Fruit fly (Drosophila melanogaster) whole organism, embryonic: ENCODE results near the gene CG33784.

Experiments used
- Asciz ChIP-seq: fragments of 200-800 bp; sonication (Bioruptor generic); optimal IDR thresholded peaks from 2 replicates; lab custom pipeline; 2017; ENCODE audit warnings: missing biosample characterization, mild to moderate bottlenecking, missing genetic modification characterization, missing genetic modification reagents
- Bteb2 ChIP-seq: fragments of 200-800 bp; sonication (Bioruptor generic); optimal IDR thresholded peaks from 2 replicates; lab custom pipeline; 2016; ENCODE audit warnings: missing biosample characterization, missing genetic modification characterization
- CG10654 ChIP-seq: fragments of 200-800 bp; sonication (Bioruptor generic); optimal IDR thresholded peaks from 2 replicates; lab custom pipeline; 2016; ENCODE audit warnings: missing biosample characterization, missing genetic modification characterization
- CG12391 ChIP-seq: fragments of 200-800 bp; sonication (Bioruptor generic); optimal IDR thresholded peaks from 3 replicates; lab custom pipeline; 2018; ENCODE audit warnings: missing biosample characterization, mild to moderate bottlenecking, missing genetic modification characterization, moderate library complexity
- CG12659 ChIP-seq: fragments of 200-800 bp; sonication (Bioruptor generic); optimal IDR thresholded peaks from 3 replicates; lab custom pipeline; 2017; ENCODE audit warnings: mild to moderate bottlenecking, missing biosample characterization, missing genetic modification reagents, missing genetic modification characterization
- CG12769 ChIP-seq: fragments of 200-800 bp; sonication (Bioruptor generic); optimal IDR thresholded peaks from 2 replicates; lab custom pipeline; 2019; ENCODE audit warnings: missing biosample characterization, mild to moderate bottlenecking, missing genetic modification characterization, moderate library complexity
- CG14667 ChIP-seq: fragments of 200-800 bp; sonication (Bioruptor generic); IDR thresholded peaks from 2 replicates; pipeline ENCODE4 v1.3.6; 2022; ENCODE audit warnings: missing biosample characterization, missing genetic modification characterization
- CG15601 ChIP-seq: fragments of 200-800 bp; sonication (Bioruptor generic); optimal IDR thresholded peaks from 3 replicates; lab custom pipeline; 2019; ENCODE audit warnings: missing biosample characterization, mild to moderate bottlenecking, missing genetic modification characterization, moderate library complexity
- CG1603 ChIP-seq: fragments of 200-800 bp; sonication (Bioruptor generic); optimal IDR thresholded peaks from 2 replicates; lab custom pipeline; 2019; ENCODE audit warnings: missing biosample characterization, mild to moderate bottlenecking, missing genetic modification characterization, moderate library complexity
- CG18262 ChIP-seq: fragments of 200-800 bp; optimal IDR thresholded peaks from 3 replicates; lab custom pipeline; 2019; ENCODE audit warnings: missing biosample characterization, mild to moderate bottlenecking, missing genetic modification characterization, moderate library complexity
- CG18619 ChIP-seq: fragments of 200-800 bp; sonication (Bioruptor generic); optimal IDR thresholded peaks from 3 replicates; lab custom pipeline; 2017; ENCODE audit warnings: missing biosample characterization, mild to moderate bottlenecking, missing genetic modification characterization
- CG2120 ChIP-seq: fragments of 200-800 bp; sonication (Bioruptor generic); optimal IDR thresholded peaks from 3 replicates; lab custom pipeline; 2016; ENCODE audit warnings: missing biosample characterization, missing genetic modification characterization
- CG2712 ChIP-seq: fragments of 200-800 bp; optimal IDR thresholded peaks from 3 replicates; lab custom pipeline; 2019; ENCODE audit warnings: missing biosample characterization, mild to moderate bottlenecking, missing genetic modification characterization, moderate library complexity
- CG2875 ChIP-seq: fragments of 200-800 bp; sonication (Bioruptor generic); optimal IDR thresholded peaks from 2 replicates; lab custom pipeline; 2017; ENCODE audit warnings: missing biosample characterization, mild to moderate bottlenecking, missing genetic modification characterization, missing genetic modification reagents
- CG30403 ChIP-seq: fragments of 200-800 bp; sonication (Bioruptor generic); optimal IDR thresholded peaks from 3 replicates; lab custom pipeline; 2016; ENCODE audit warnings: missing biosample characterization, missing genetic modification characterization
- CG31441 ChIP-seq: fragments of 200-800 bp; sonication (Bioruptor generic); IDR thresholded peaks from 2 replicates; pipeline ENCODE4 v1.3.6; 2022; ENCODE audit warnings: missing biosample characterization, missing genetic modification characterization
- CG4328 ChIP-seq: fragments of 200-800 bp; sonication (Bioruptor generic); optimal IDR thresholded peaks from 3 replicates; lab custom pipeline; 2017; ENCODE audit warnings: missing biosample characterization, missing genetic modification reagents, missing genetic modification characterization
- CG7556 ChIP-seq: fragments of 200-800 bp; sonication (Bioruptor generic); optimal IDR thresholded peaks from 2 replicates; lab custom pipeline; 2017; ENCODE audit warnings: missing biosample characterization, mild to moderate bottlenecking, missing genetic modification characterization
- CG8281 ChIP-seq: fragments of 200-800 bp; sonication (Bioruptor generic); optimal IDR thresholded peaks from 2 replicates; lab custom pipeline; 2018; ENCODE audit warnings: missing biosample characterization, mild to moderate bottlenecking, missing genetic modification characterization, moderate library complexity
- CG8290 ChIP-seq, 3 experiments: fragments of 200-800 bp; sonication (Bioruptor generic); optimal IDR thresholded peaks; 2 replicates each; lab custom pipeline; 2016 to 2019; ENCODE audit warnings: missing biosample characterization in 3 of 3, missing genetic modification characterization in 3 of 3, mild to moderate bottlenecking in 2 of 3, moderate library complexity in 1 of 3
- CoRest ChIP-seq: fragments of 200-800 bp; sonication (Bioruptor generic); optimal IDR thresholded peaks from 3 replicates; lab custom pipeline; 2018; ENCODE audit warnings: missing biosample characterization, mild to moderate bottlenecking, missing genetic modification characterization, moderate library complexity
- Doc3 ChIP-seq: fragments of 200-800 bp; sonication (Bioruptor generic); IDR thresholded peaks from 3 replicates; pipeline ENCODE4 v1.3.6; 2022; ENCODE audit warnings: missing biosample characterization, missing genetic modification characterization; ENCODE audit not compliant: partially characterized antibody
- Ets65A ChIP-seq: fragments of 200-800 bp; sonication (Bioruptor generic); peaks from one replicate; lab custom pipeline; 2016; ENCODE audit warnings: missing biosample characterization, missing genetic modification characterization
- Fer2 ChIP-seq: fragments of 200-800 bp; sonication (Bioruptor generic); optimal IDR thresholded peaks from 2 replicates; lab custom pipeline; 2018; ENCODE audit warnings: missing biosample characterization, mild to moderate bottlenecking, missing genetic modification characterization, moderate library complexity
- HHEX ChIP-seq: fragments of 200-800 bp; sonication (Bioruptor generic); optimal IDR thresholded peaks from 3 replicates; lab custom pipeline; 2017; ENCODE audit warnings: missing biosample characterization, mild to moderate bottlenecking, missing genetic modification characterization, missing genetic modification reagents
- PHDP ChIP-seq: fragments of 200-800 bp; sonication (Bioruptor generic); optimal IDR thresholded peaks from 3 replicates; lab custom pipeline; 2018; ENCODE audit warnings: missing biosample characterization, mild to moderate bottlenecking, missing genetic modification characterization, moderate library complexity
- Pdp1 ChIP-seq, 2 experiments: fragments of 200-800 bp; sonication (Bioruptor generic); optimal IDR thresholded peaks; 3 replicates each; lab custom pipeline; 2016; ENCODE audit warnings: missing biosample characterization in 2 of 2, missing genetic modification characterization in 2 of 2, mild to moderate bottlenecking in 1 of 2, moderate library complexity in 1 of 2
- Sox102F ChIP-seq: fragments of 200-800 bp; sonication (Bioruptor generic); optimal IDR thresholded peaks from 2 replicates; lab custom pipeline; 2018; ENCODE audit warnings: missing biosample characterization, mild to moderate bottlenecking, missing genetic modification characterization, moderate library complexity
- Vsx1 ChIP-seq: fragments of 200-800 bp; sonication (Bioruptor generic); optimal IDR thresholded peaks from 2 replicates; lab custom pipeline; 2017; ENCODE audit warnings: missing biosample characterization, mild to moderate bottlenecking, missing genetic modification characterization, missing genetic modification reagents
- chinmo ChIP-seq: fragments of 200-800 bp; sonication (Bioruptor generic); IDR thresholded peaks from 4 replicates; pipeline ENCODE4 v1.3.6; 2022; ENCODE audit warnings: missing biosample characterization, missing genetic modification characterization; ENCODE audit not compliant: partially characterized antibody
- crc ChIP-seq: fragments of 200-800 bp; sonication (Bioruptor generic); optimal IDR thresholded peaks from 2 replicates; lab custom pipeline; 2016; ENCODE audit warnings: missing biosample characterization, missing genetic modification characterization
- dmrt99B ChIP-seq: fragments of 200-800 bp; sonication (Bioruptor generic); optimal IDR thresholded peaks from 2 replicates; lab custom pipeline; 2018; ENCODE audit warnings: missing biosample characterization, mild to moderate bottlenecking, missing genetic modification characterization, moderate library complexity
- esg ChIP-seq: fragments of 200-800 bp; sonication (Bioruptor generic); conservative IDR thresholded peaks from 2 replicates; pipeline ENCODE4 v1.3.6; 2022; ENCODE audit warnings: missing biosample characterization, missing genetic modification characterization
- eve ChIP-seq, 2 experiments: fragments of >200 bp; optimal IDR thresholded peaks; 2 replicates each; lab custom pipeline; 2017; ENCODE audit warnings: missing biosample characterization in 2 of 2, missing genetic modification characterization in 2 of 2
- kay ChIP-seq: fragments of 200-800 bp; sonication (Bioruptor generic); optimal IDR thresholded peaks from 2 replicates; lab custom pipeline; 2016; ENCODE audit warnings: missing biosample characterization, missing genetic modification characterization
- kni ChIP-seq: fragments of 200-800 bp; sonication (Bioruptor generic); optimal IDR thresholded peaks from 3 replicates; lab custom pipeline; 2017; ENCODE audit warnings: mild to moderate bottlenecking, missing biosample characterization, missing genetic modification reagents, missing genetic modification characterization
- lab ChIP-seq: fragments of 200-800 bp; sonication (Bioruptor generic); optimal IDR thresholded peaks from 3 replicates; lab custom pipeline; 2017; ENCODE audit warnings: missing biosample characterization, missing genetic modification characterization, mild to moderate bottlenecking, moderate library complexity, missing genetic modification reagents
- lilli ChIP-seq: fragments of 200-800 bp; sonication (Bioruptor generic); optimal IDR thresholded peaks from 3 replicates; lab custom pipeline; 2016; ENCODE audit warnings: missing biosample characterization, missing genetic modification characterization
- lmd ChIP-seq: fragments of 200-800 bp; sonication (Bioruptor generic); IDR thresholded peaks from 2 replicates; pipeline ENCODE4 v1.3.6; 2022; ENCODE audit warnings: missing biosample characterization, missing genetic modification characterization
- nerfin-2 ChIP-seq: fragments of 200-800 bp; sonication (Bioruptor generic); IDR thresholded peaks from 2 replicates; pipeline ENCODE4 v1.3.6; 2022; ENCODE audit warnings: missing biosample characterization, missing genetic modification characterization; ENCODE audit not compliant: partially characterized antibody
- nmo ChIP-seq: fragments of 200-800 bp; sonication (Bioruptor generic); optimal IDR thresholded peaks from 2 replicates; lab custom pipeline; 2018; ENCODE audit warnings: missing biosample characterization, mild to moderate bottlenecking, missing genetic modification characterization, moderate library complexity
- pfk ChIP-seq: fragments of 200-800 bp; sonication (Bioruptor generic); optimal IDR thresholded peaks from 2 replicates; lab custom pipeline; 2018; ENCODE audit warnings: missing biosample characterization, mild to moderate bottlenecking, missing genetic modification characterization, moderate library complexity
- phol ChIP-seq: fragments of 200-800 bp; sonication (Bioruptor generic); optimal IDR thresholded peaks from 3 replicates; lab custom pipeline; 2018; ENCODE audit warnings: missing biosample characterization, mild to moderate bottlenecking, missing genetic modification characterization, moderate library complexity
- row ChIP-seq: fragments of 200-800 bp; sonication (Bioruptor generic); IDR thresholded peaks from 3 replicates; pipeline ENCODE4 v1.3.6; 2022; ENCODE audit warnings: missing biosample characterization, missing genetic modification characterization
- run ChIP-seq: fragments of 200-800 bp; sonication (Bioruptor generic); optimal IDR thresholded peaks from 3 replicates; lab custom pipeline; 2018; ENCODE audit warnings: missing biosample characterization, mild to moderate bottlenecking, missing genetic modification characterization
- sd ChIP-seq: fragments of 200-800 bp; sonication (Bioruptor generic); optimal IDR thresholded peaks from 3 replicates; lab custom pipeline; 2018; ENCODE audit warnings: missing biosample characterization, mild to moderate bottlenecking, missing genetic modification characterization, moderate library complexity
- wdn ChIP-seq: fragments of 200-800 bp; sonication (Bioruptor generic); IDR thresholded peaks from 2 replicates; pipeline ENCODE4 v1.3.6; 2022; ENCODE audit warnings: missing biosample characterization, missing genetic modification characterization

The CG33784 gene

dm6 chr3R:10032951-10033720, 34.6 kb upstream of the CG33784 start (continued):
- TF ChIP-seq CG7556 (GFP tag; lab: Kevin White, UChicago) (peak; percentile 13), CG15601 (peak; percentile 1), CG12659 (GFP tag; lab: Kevin White, UChicago) (peak; percentile 11), lmd (GFP tag; lab: Robert Waterston, UW) (no peak), CG1603 (peak; percentile 30), pfk (no peak), Doc3 (no peak), Pdp1 (GFP tag; optimal IDR thresholded peaks at IDR 0.05; lab: Kevin White, UChicago) (peak in 1 of 2 experiments; percentile 87), CG31441 (GFP tag; lab: Robert Waterston, UW) (peak; percentile 48), PHDP (tag; lab: Kevin White, UChicago) (peak; percentile 16), Asciz (no peak), CG8281 (tag; lab: Kevin White, UChicago) (peak; percentile 99), wdn (no peak), row (GFP tag; lab: Robert Waterston, UW) (no peak; the same call in 2 of the 3 replicates), HHEX (GFP tag; lab: Kevin White, UChicago) (no peak), dmrt99B (tag; lab: Kevin White, UChicago) (peak; percentile 20), Fer2 (tag; lab: Kevin White, UChicago) (no peak), CG2712 (tag; lab: Kevin White, UChicago) (peak; percentile 22), CG12769 (peak; percentile 31), chinmo (GFP tag; lab: Robert Waterston, UW) (0 out of 4 replicates have a peak, but pooled peaks have one; percentile 56), Ets65A (GFP tag; lab: Kevin White, UChicago) (peak; percentile 80), CG14667 (no peak), esg (GFP tag; lab: Robert Waterston, UW) (no peak), CG18262 (tag; lab: Kevin White, UChicago) (peak; percentile 31), Sox102F (GFP tag; lab: Kevin White, UChicago) (peak; percentile 54), lab (GFP tag; lab: Kevin White, UChicago) (peak; percentile 30), Bteb2 (GFP tag; lab: Kevin White, UChicago) (no peak), CG10654 (GFP tag; lab: Kevin White, UChicago) (no peak), run (tag; lab: Kevin White, UChicago) (no peak), CG30403 (GFP tag; lab: Kevin White, UChicago) (peak; percentile 12), sd (tag; lab: Kevin White, UChicago) (peak; percentile 15), lilli (no peak), CoRest (tag; lab: Kevin White, UChicago) (peak; percentile 23), phol (tag; lab: Kevin White, UChicago) (peak; percentile 24), eve (GFP tag; optimal IDR thresholded peaks at IDR 0.05; lab: Kevin White, UChicago) (peak in 1 of 2 experiments; percentile 69), CG8290 (GFP tag; optimal IDR thresholded peaks at IDR 0.05; lab: Kevin White, UChicago) (no peak), CG8290 (tag; optimal IDR thresholded peaks at IDR 0.05; lab: Kevin White, UChicago) (peak in 1 of 2 experiments; percentile 11), CG12391 (tag; lab: Kevin White, UChicago) (peak; percentile 19), CG4328 (GFP tag; lab: Kevin White, UChicago) (no peak), crc (GFP tag; lab: Kevin White, UChicago) (no peak), CG18619 (GFP tag; lab: Kevin White, UChicago) (peak; percentile 2), kni (GFP tag; lab: Kevin White, UChicago) (no peak), kay (GFP tag; lab: Kevin White, UChicago) (no peak), CG2875 (GFP tag; lab: Kevin White, UChicago) (peak; percentile 11), nmo (GFP tag; lab: Kevin White, UChicago) (peak; percentile 44), Vsx1 (GFP tag; lab: Kevin White, UChicago) (peak; percentile 4), nerfin-2 (GFP tag; lab: Robert Waterston, UW) (no peak), CG2120 (GFP tag; lab: Kevin White, UChicago) (no peak)
